Worm (Caenorhabditis elegans): Measurements from ENCODE around the gene nra-3.

Gene nra-3

DNA sequence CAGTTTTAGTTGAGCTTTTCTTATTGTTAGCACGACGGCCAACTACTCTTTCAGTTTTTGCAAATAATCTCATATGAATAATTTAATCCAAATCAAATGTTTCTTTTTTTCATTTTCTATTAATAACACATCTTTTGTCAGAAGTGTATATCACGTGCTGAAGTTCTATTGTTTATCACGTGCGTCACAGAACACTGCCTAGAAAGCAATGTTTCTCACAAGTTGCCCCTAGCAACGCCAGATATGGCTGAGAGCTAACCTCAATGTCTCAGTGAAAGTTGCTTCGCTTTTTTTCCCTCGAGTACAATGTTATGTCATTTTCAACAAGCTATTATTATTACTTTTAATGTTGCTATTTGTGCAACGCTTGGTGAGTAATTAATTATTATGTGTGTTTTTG lies 3.3 kb downstream of the nra-3 start:
- TF ChIP-seq hlh-30 (tag; optimal IDR thresholded peaks at IDR 0.05; ENCODE audit: insufficient read depth) (peak; percentile 54), pat-9 (tag; optimal IDR thresholded peaks at IDR 0.05) (no peak)

DNA sequence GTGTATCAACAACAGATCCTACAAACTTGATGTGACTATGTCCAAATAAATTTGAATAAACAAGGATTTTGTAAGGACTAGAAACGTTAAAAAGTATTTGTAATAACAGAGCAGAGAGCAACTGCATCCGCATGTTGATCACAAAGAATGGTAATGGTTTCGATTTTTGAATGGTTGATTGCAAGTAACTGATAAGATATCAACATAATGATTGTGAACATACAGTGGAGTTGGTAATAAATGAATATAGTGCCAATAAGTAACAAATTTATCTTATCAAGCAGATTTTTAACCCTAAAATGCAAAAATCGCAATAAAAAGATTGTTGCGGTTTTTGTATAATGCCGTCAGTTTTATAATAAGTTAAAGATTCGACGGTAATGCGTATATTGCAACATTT lies 6.3 kb downstream of the nra-3 start, which contains the start of gene ugt-23:
Gene ugt-23, minus strand, starts transcription at position 212 of the 400 bp plus-strand sequence.
- peak; percentile 70 for TF ChIP-seq elt-2 (tag; optimal IDR thresholded peaks at IDR 0.05)
- no peak for TF ChIP-seq nfya-1 (tag; optimal IDR thresholded peaks at IDR 0.05)

DNA sequence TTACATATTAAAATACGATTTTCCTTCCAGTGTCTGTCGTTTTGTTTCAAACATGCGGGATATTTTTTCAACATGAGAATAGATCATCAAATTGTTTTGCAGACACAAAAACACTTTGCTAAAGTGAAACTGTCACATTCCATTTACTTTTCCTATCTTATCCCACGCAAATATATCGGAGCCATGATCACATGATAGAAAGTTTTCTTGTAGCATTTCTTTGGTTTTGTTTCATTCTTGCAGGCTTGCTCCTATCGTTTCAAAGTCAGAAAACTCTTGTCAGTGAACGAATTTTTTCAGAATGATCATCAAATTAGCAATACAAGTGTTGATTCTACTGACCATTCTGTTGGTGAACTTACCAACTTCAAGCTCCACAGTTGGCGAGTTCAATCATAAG lies 10.0 kb downstream of the nra-3 start, which contains the start of gene C17G1.2:
Gene C17G1.2, plus strand, starts transcription at position 301 of the 400 bp plus-strand sequence.
- TF ChIP-seq fkh-10 (GFP tag; optimal IDR thresholded peaks at IDR 0.05), result no peak
- TF ChIP-seq zip-5 (tag; optimal IDR thresholded peaks at IDR 0.05), result no peak
- no peak for TF ChIP-seq dve-1 (tag; optimal IDR thresholded peaks at IDR 0.05)
- no peak for TF ChIP-seq eyg-1 (tag; optimal IDR thresholded peaks at IDR 0.05)
- TF ChIP-seq sdc-2 (tag; optimal IDR thresholded peaks at IDR 0.05), result no peak
- no peak for TF ChIP-seq fax-1 (tag; optimal IDR thresholded peaks at IDR 0.05)
- TF ChIP-seq ceh-31 (tag; optimal IDR thresholded peaks at IDR 0.05), result no peak
- TF ChIP-seq pqm-1 (tag; optimal IDR thresholded peaks at IDR 0.05), result no peak
- TF ChIP-seq odd-2 (tag; optimal IDR thresholded peaks at IDR 0.05), result no peak
- no peak for TF ChIP-seq pat-9 (tag; optimal IDR thresholded peaks at IDR 0.05)
- TF ChIP-seq pha-4 (tag; optimal IDR thresholded peaks at IDR 0.05), result no peak
- TF ChIP-seq hlh-30 (tag; optimal IDR thresholded peaks at IDR 0.05; ENCODE audit: insufficient read depth), result no peak
- no peak for TF ChIP-seq rnt-1 (tag; optimal IDR thresholded peaks at IDR 0.05)
- no peak for TF ChIP-seq ceh-6 (GFP tag; optimal IDR thresholded peaks at IDR 0.05)
- TF ChIP-seq dmd-4 (tag; optimal IDR thresholded peaks at IDR 0.05; ENCODE audit: borderline replicate concordance), result no peak
- TF ChIP-seq pag-3 (tag; optimal IDR thresholded peaks at IDR 0.05; ENCODE audit: borderline replicate concordance), result no peak
- TF ChIP-seq ceh-2 (tag; optimal IDR thresholded peaks at IDR 0.05), result no peak

DNA sequence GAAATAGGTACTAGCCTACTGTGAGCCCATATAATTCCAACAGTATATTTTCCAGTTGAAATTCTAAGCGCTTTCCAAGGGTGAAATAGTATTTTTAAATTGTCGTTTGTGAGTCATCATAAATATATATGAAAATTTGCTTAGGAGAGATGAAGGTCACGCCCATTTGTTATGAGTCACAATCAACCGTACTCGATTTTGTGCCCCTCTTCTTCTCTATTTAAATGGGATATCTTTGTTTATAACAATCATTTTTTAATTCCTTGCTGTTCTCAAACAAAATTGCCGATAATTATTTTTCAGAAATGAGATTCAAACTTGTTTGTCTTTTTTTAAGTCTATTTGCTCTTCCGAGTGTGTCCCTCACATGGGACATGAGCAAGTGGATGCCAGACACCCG lies 12.3 kb downstream of the nra-3 start, which contains the start of gene folr-1:
Gene folr-1, plus strand, starts transcription at position 301 of the 400 bp plus-strand sequence.
- no peak for TF ChIP-seq nfya-1 (tag; optimal IDR thresholded peaks at IDR 0.05)

DNA sequence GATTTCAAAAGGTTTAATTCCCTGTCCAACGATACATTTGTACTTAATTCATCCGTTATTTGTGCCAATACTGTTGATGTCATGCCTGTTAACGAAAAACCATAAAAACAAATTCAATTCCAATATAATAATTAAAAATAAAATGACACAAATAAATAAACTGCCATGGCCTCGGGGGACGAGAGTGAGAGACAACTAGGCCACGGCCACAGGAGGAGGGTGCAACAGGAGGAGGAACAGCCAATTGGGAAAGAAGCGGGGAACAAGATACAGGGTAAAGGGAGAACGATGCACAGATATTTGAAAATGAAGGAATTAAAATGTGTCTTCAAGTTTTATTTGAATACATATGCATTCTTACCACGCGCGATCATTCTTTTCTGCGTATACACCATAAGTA lies 13.9 kb downstream of the nra-3 start, which contains the start of gene F21G4.6:
Gene F21G4.6, minus strand, starts transcription at position 87 of the 400 bp plus-strand sequence.
- TF ChIP-seq elt-2 (tag; optimal IDR thresholded peaks at IDR 0.05) (peak; percentile 11), ttx-3 (tag; optimal IDR thresholded peaks at IDR 0.05) (no peak), ceh-31 (tag; optimal IDR thresholded peaks at IDR 0.05) (peak; percentile 47), F13H6.1 (tag; optimal IDR thresholded peaks at IDR 0.05) (no peak), tbx-2 (tag; optimal IDR thresholded peaks at IDR 0.05) (peak; percentile 66), pha-2 (tag; optimal IDR thresholded peaks at IDR 0.05) (no peak), ets-4 (tag; optimal IDR thresholded peaks at IDR 0.05) (peak; percentile 28), zip-5 (tag; optimal IDR thresholded peaks at IDR 0.05) (peak; percentile 23), tbx-7 (tag; optimal IDR thresholded peaks at IDR 0.05) (peak; percentile 24), hlh-8 (tag; optimal IDR thresholded peaks at IDR 0.05) (peak; percentile 3), ceh-2 (tag; optimal IDR thresholded peaks at IDR 0.05) (peak; percentile 57), fkh-6 (tag; optimal IDR thresholded peaks at IDR 0.05) (peak; percentile 20), fax-1 (tag; optimal IDR thresholded peaks at IDR 0.05) (no peak)

DNA sequence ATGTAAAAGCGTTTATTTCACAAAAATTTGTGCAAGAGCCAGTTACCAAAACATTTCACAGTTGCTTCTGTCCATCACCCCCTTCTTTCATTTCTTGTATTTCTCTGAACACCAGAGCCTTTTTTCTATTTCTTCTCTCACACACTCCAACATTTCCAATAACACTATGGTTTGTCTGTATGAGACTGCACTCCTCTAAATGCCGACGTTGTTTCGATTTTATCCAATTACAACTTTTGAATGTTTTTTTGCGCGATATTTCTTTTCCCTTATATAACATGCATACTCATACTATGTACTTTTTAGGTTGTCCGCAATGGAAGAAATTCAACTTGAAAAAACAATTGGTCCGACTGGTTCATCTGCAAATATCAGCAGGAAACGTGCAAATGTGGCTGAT lies 25.4 kb downstream of the nra-3 start, which contains the start of gene F21G4.5:
Gene F21G4.5, plus strand, starts transcription at position 301 of the 400 bp plus-strand sequence.
- TF ChIP-seq pha-2 (tag; optimal IDR thresholded peaks at IDR 0.05), result no peak
- TF ChIP-seq sox-2 (GFP tag; IDR thresholded peaks at IDR 0.05), result no peak
- no peak for TF ChIP-seq unc-86 (tag; optimal IDR thresholded peaks at IDR 0.05)
